Worm (Caenorhabditis elegans): ENCODE data around the gene F13C5.3.

The F13C5.3 gene

DNA sequence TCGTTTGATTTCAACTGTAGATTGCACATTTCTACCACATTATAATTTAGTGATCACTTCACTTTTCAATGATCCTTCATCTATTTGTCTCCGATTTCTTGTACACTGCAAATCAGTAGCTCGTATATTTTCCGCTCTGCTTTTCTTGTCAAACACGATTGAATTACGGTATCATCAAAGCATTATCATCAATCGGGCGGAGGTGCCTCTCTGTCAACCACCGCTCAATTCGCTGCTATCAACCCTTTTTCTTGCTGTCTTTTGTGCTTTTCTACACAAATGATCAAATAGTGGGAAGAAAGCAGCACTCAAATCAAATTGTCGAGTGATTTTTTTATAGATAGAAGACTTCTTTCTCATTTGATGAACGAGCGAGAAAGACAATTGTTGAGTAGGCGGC, 38.2 kb upstream of the F13C5.3 start:
- no peak for TF ChIP-seq R02D3.7 (tag; optimal IDR thresholded peaks at IDR 0.05)
- TF ChIP-seq ztf-11 (tag; optimal IDR thresholded peaks at IDR 0.05): no peak
- no peak for TF ChIP-seq unc-62 (GFP tag; optimal IDR thresholded peaks at IDR 0.05)
- no peak for TF ChIP-seq ceh-82 (tag; optimal IDR thresholded peaks at IDR 0.05)
- peak; percentile 28 for TF ChIP-seq fos-1 (tag; optimal IDR thresholded peaks at IDR 0.05)
- TF ChIP-seq sma-9 (GFP tag; optimal IDR thresholded peaks at IDR 0.05): no peak
- no peak for TF ChIP-seq sma-9 (tag; optimal IDR thresholded peaks at IDR 0.05)
- TF ChIP-seq ceh-16 (tag; optimal IDR thresholded peaks at IDR 0.05): no peak
- no peak for TF ChIP-seq lsy-2 (tag; optimal IDR thresholded peaks at IDR 0.05)

- TF ChIP-seq nhr-129 (tag; optimal IDR thresholded peaks at IDR 0.05) (no peak), egl-27 (tag; optimal IDR thresholded peaks at IDR 0.05) (no peak), zag-1 (tag; optimal IDR thresholded peaks at IDR 0.05) (no peak), ztf-11 (tag; optimal IDR thresholded peaks at IDR 0.05) (no peak), unc-62 (GFP tag; optimal IDR thresholded peaks at IDR 0.05) (no peak), blmp-1 (tag; optimal IDR thresholded peaks at IDR 0.05; ENCODE audit: insufficient read depth) (no peak), ceh-16 (tag; optimal IDR thresholded peaks at IDR 0.05) (no peak), mdl-1 (tag; optimal IDR thresholded peaks at IDR 0.05) (no peak), dmd-4 (tag; optimal IDR thresholded peaks at IDR 0.05) (no peak), nhr-6 (tag; optimal IDR thresholded peaks at IDR 0.05) (no peak), mab-5 (tag; optimal IDR thresholded peaks at IDR 0.05) (no peak), ZK546.5 (tag; optimal IDR thresholded peaks at IDR 0.05) (no peak), ztf-1 (GFP tag; conservative IDR thresholded peaks at IDR 0.05) (no peak), F13H6.1 (tag; optimal IDR thresholded peaks at IDR 0.05) (no peak), nhr-10 (tag; optimal IDR thresholded peaks at IDR 0.05) (no peak), nhr-77 (tag; optimal IDR thresholded peaks at IDR 0.05) (no peak), R02D3.7 (tag; optimal IDR thresholded peaks at IDR 0.05) (no peak)
Observed at ce11 chrX:636893-637292, 37.5 kb upstream of the F13C5.3 start, which contains the start of gene pha-2. TSS of gene pha-2 (minus strand) at chrX:636993.

DNA sequence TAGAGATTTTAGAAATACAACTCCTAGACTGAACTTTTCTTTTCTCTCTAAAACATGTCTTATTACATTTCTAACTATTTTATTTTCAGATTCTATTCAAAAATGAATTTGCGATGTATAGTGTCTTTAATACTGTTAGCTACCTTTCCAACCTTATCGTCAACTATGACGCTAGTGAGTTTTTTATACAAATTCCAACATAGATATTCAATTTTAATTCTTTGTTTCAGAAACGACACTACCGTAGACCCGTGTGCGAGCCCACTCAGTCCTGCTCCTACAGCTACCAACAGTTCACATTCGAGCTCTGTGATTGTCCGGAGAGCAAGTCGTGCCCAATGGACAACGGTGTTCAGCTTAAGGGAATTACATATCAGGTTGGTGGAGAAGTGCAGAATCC, 29.8 kb upstream of the F13C5.3 start, which contains the start of gene M6.4:
Gene M6.4 (plus strand): TSS at position 55 of the 400 bp plus-strand sequence.
- no peak for TF ChIP-seq nhr-21 (tag; optimal IDR thresholded peaks at IDR 0.05)
- TF ChIP-seq egl-27 (tag; optimal IDR thresholded peaks at IDR 0.05): no peak
- no peak for TF ChIP-seq skn-1 (tag; optimal IDR thresholded peaks at IDR 0.05)
- no peak for TF ChIP-seq mab-5 (tag; optimal IDR thresholded peaks at IDR 0.05)

ce11 chrX:621688-622087, 22.3 kb upstream of the F13C5.3 start:
- no peak for TF ChIP-seq F13H6.1 (tag; optimal IDR thresholded peaks at IDR 0.05)
- TF ChIP-seq elt-3 (tag; optimal IDR thresholded peaks at IDR 0.05): no peak
- no peak for TF ChIP-seq ceh-16 (tag; optimal IDR thresholded peaks at IDR 0.05)
- no peak for TF ChIP-seq C34F6.9 (tag; optimal IDR thresholded peaks at IDR 0.05)
- no peak for TF ChIP-seq lin-13 (GFP tag; optimal IDR thresholded peaks at IDR 0.05)
- no peak for TF ChIP-seq sma-3 (GFP tag; optimal IDR thresholded peaks at IDR 0.05)
- TF ChIP-seq sem-4 (tag; optimal IDR thresholded peaks at IDR 0.05): no peak
- TF ChIP-seq ceh-82 (tag; optimal IDR thresholded peaks at IDR 0.05): no peak
- no peak for TF ChIP-seq unc-62 (GFP tag; optimal IDR thresholded peaks at IDR 0.05)

DNA sequence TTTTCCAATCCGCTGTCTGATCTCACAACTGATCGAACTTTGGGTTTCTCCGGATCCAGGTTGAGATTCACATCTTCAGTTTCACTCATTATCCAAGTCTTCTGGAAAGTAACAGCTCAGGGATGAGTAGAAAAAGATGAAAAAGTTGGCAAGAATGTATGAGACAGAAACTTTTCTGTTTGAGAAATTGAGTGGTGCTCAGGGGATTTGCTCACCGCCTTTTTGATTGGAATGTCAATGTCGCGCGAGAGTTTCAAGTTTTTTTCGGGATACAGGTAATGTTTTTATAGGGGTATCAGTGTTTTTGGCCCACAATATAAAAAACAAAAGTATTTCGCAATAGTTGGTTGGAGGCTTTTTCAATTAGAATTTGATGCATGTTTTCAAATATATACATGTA, 21.8 kb upstream of the F13C5.3 start, which contains the start of gene unc-96:
Gene unc-96 (minus strand): TSS at position 101 of the 400 bp plus-strand sequence.
- TF ChIP-seq F13H6.1 (tag; optimal IDR thresholded peaks at IDR 0.05) (no peak), blmp-1 (tag; optimal IDR thresholded peaks at IDR 0.05; ENCODE audit: insufficient read depth) (no peak), mbf-1 (tag; optimal IDR thresholded peaks at IDR 0.05) (no peak), ceh-16 (tag; optimal IDR thresholded peaks at IDR 0.05) (no peak), gmeb-1 (tag; optimal IDR thresholded peaks at IDR 0.05) (no peak), elt-3 (tag; optimal IDR thresholded peaks at IDR 0.05) (no peak), fos-1 (tag; optimal IDR thresholded peaks at IDR 0.05) (no peak), nhr-25 (tag; optimal IDR thresholded peaks at IDR 0.05) (no peak), ceh-82 (tag; optimal IDR thresholded peaks at IDR 0.05) (no peak), ztf-1 (GFP tag; conservative IDR thresholded peaks at IDR 0.05) (no peak), sma-9 (GFP tag; optimal IDR thresholded peaks at IDR 0.05) (no peak), sma-9 (tag; optimal IDR thresholded peaks at IDR 0.05) (no peak), dmd-4 (tag; optimal IDR thresholded peaks at IDR 0.05) (no peak), nhr-12 (tag; optimal IDR thresholded peaks at IDR 0.05) (no peak), nhr-21 (tag; optimal IDR thresholded peaks at IDR 0.05) (no peak)

Measured in whole organism, L2 larva.